Fruit fly (Drosophila melanogaster) whole organism, embryonic: ENCODE data around the gene CG7006.

Experiments used
- Antp ChIP-seq: fragments of 200-800 bp; sonication (Bioruptor generic); optimal IDR thresholded peaks from 3 replicates; lab custom pipeline; 2016; ENCODE audit warnings: missing biosample characterization, missing genetic modification characterization
- BEAF-32 ChIP-seq: fragments of 200-800 bp; sonication (Bioruptor generic); optimal IDR thresholded peaks from 3 replicates; lab custom pipeline; 2017; ENCODE audit warnings: missing biosample characterization, missing genetic modification characterization, mild to moderate bottlenecking, moderate library complexity, missing genetic modification reagents
- BtbVII ChIP-seq: fragments of 200-800 bp; sonication (Bioruptor generic); optimal IDR thresholded peaks from 3 replicates; lab custom pipeline; 2017; ENCODE audit warnings: missing biosample characterization, mild to moderate bottlenecking, missing genetic modification characterization
- CG11398 ChIP-seq: fragments of 200-800 bp; sonication (Bioruptor generic); optimal IDR thresholded peaks from 2 replicates; lab custom pipeline; 2016; ENCODE audit warnings: missing biosample characterization, missing genetic modification characterization
- CG11696 ChIP-seq: fragments of 200-800 bp; sonication (Bioruptor generic); IDR thresholded peaks from 2 replicates; pipeline ENCODE4 v1.3.6; 2022; ENCODE audit warnings: missing biosample characterization, missing genetic modification characterization
- CG12071 ChIP-seq: fragments of 200-800 bp; sonication (Bioruptor generic); optimal IDR thresholded peaks from 3 replicates; lab custom pipeline; 2018; ENCODE audit warnings: missing biosample characterization, mild to moderate bottlenecking, missing genetic modification characterization
- CG13296 ChIP-seq: fragments of 200-800 bp; sonication (Bioruptor generic); optimal IDR thresholded peaks from 3 replicates; lab custom pipeline; 2018; ENCODE audit warnings: missing biosample characterization, mild to moderate bottlenecking, missing genetic modification characterization
- CG13624 ChIP-seq: fragments of 200-800 bp; sonication (Bioruptor generic); optimal IDR thresholded peaks from 2 replicates; lab custom pipeline; 2016; ENCODE audit warnings: missing biosample characterization, missing genetic modification characterization
- CG14667 ChIP-seq: fragments of 200-800 bp; sonication (Bioruptor generic); IDR thresholded peaks from 2 replicates; pipeline ENCODE4 v1.3.6; 2022; ENCODE audit warnings: missing biosample characterization, missing genetic modification characterization
- CG15514 ChIP-seq: fragments of 200-800 bp; sonication (Bioruptor generic); optimal IDR thresholded peaks from 3 replicates; lab custom pipeline; 2017; ENCODE audit warnings: missing biosample characterization, missing genetic modification characterization, mild to moderate bottlenecking, moderate library complexity, missing genetic modification reagents
- CG2712 ChIP-seq: fragments of 200-800 bp; optimal IDR thresholded peaks from 3 replicates; lab custom pipeline; 2019; ENCODE audit warnings: missing biosample characterization, mild to moderate bottlenecking, missing genetic modification characterization, moderate library complexity
- CG31224 ChIP-seq: fragments of 200-800 bp; sonication (Bioruptor generic); IDR thresholded peaks from 2 replicates; pipeline ENCODE4 v1.3.6; 2022; ENCODE audit warnings: missing biosample characterization, missing genetic modification characterization
- CG32532 ChIP-seq: fragments of 200-800 bp; sonication (Bioruptor generic); IDR thresholded peaks from 2 replicates; pipeline ENCODE4 v1.3.6; 2022; ENCODE audit warnings: missing biosample characterization, missing genetic modification characterization
- CG4730 ChIP-seq: fragments of 200-800 bp; sonication (Bioruptor generic); IDR thresholded peaks from 2 replicates; pipeline ENCODE4 v1.3.6; 2022; ENCODE audit warnings: missing biosample characterization, missing genetic modification characterization
- CG4820 ChIP-seq: fragments of 200-800 bp; sonication (Bioruptor generic); optimal IDR thresholded peaks from 3 replicates; lab custom pipeline; 2016; ENCODE audit warnings: missing biosample characterization, missing genetic modification characterization
- CG5245 ChIP-seq: fragments of 200-800 bp; sonication (Bioruptor generic); optimal IDR thresholded peaks from 3 replicates; lab custom pipeline; 2016; ENCODE audit warnings: missing biosample characterization, missing genetic modification characterization
- CG6254 ChIP-seq: fragments of 200-800 bp; sonication (Bioruptor generic); optimal IDR thresholded peaks from 3 replicates; lab custom pipeline; 2017; ENCODE audit warnings: mild to moderate bottlenecking, missing biosample characterization, missing genetic modification reagents, missing genetic modification characterization
- CG7745 ChIP-seq: fragments of 200-800 bp; sonication (Bioruptor generic); optimal IDR thresholded peaks from 2 replicates; lab custom pipeline; 2018; ENCODE audit warnings: missing biosample characterization, mild to moderate bottlenecking, missing genetic modification characterization, moderate library complexity
- Fer1 ChIP-seq: fragments of 200-800 bp; sonication (Bioruptor generic); optimal IDR thresholded peaks from 2 replicates; lab custom pipeline; 2017; ENCODE audit warnings: missing biosample characterization, mild to moderate bottlenecking, missing genetic modification characterization
- Gug ChIP-seq: fragments of 200-800 bp; sonication (Bioruptor generic); IDR thresholded peaks from 4 replicates; pipeline ENCODE4 v1.3.6; 2022; ENCODE audit warnings: missing biosample characterization, missing genetic modification characterization
- Oaz ChIP-seq: fragments of 200-800 bp; sonication (Bioruptor generic); IDR thresholded peaks from 2 replicates; pipeline ENCODE4 v1.3.6; 2022; ENCODE audit warnings: missing biosample characterization, missing genetic modification characterization
- Poxn ChIP-seq: fragments of 200-800 bp; sonication (Bioruptor generic); IDR thresholded peaks from 2 replicates; pipeline ENCODE4 v1.3.6; 2022; ENCODE audit warnings: missing biosample characterization, missing genetic modification characterization
- Sin3A ChIP-seq: fragments of >200 bp; optimal IDR thresholded peaks from 2 replicates; lab custom pipeline; 2018
- Sox100B ChIP-seq: fragments of 200-800 bp; sonication (Bioruptor generic); optimal IDR thresholded peaks from 3 replicates; lab custom pipeline; 2018; ENCODE audit warnings: missing biosample characterization, mild to moderate bottlenecking, missing genetic modification characterization
- ac ChIP-seq: fragments of 200-800 bp; sonication (Bioruptor generic); optimal IDR thresholded peaks from 3 replicates; lab custom pipeline; 2017; ENCODE audit warnings: missing biosample characterization, mild to moderate bottlenecking, missing genetic modification characterization
- al ChIP-seq: fragments of 200-800 bp; sonication (Bioruptor generic); IDR thresholded peaks from 2 replicates; pipeline ENCODE4 v1.3.6; 2022; ENCODE audit warnings: missing biosample characterization, missing genetic modification characterization
- ase ChIP-seq: fragments of 200-800 bp; sonication (Bioruptor generic); IDR thresholded peaks from 3 replicates; pipeline ENCODE4 v1.3.6; 2022; ENCODE audit warnings: missing biosample characterization, missing genetic modification characterization
- bsh ChIP-seq, 2 experiments: fragments of 200-800 bp; sonication (Bioruptor generic); optimal IDR thresholded peaks; 2 replicates each; lab custom pipeline; 2017 to 2018; ENCODE audit warnings: mild to moderate bottlenecking in 2 of 2, missing biosample characterization in 2 of 2, missing genetic modification characterization in 2 of 2, moderate library complexity in 1 of 2
- cato ChIP-seq: fragments of 200-800 bp; sonication (Bioruptor generic); optimal IDR thresholded peaks from 2 replicates; lab custom pipeline; 2016; ENCODE audit warnings: missing biosample characterization, missing genetic modification characterization, borderline replicate concordance
- corto ChIP-seq: fragments of 200-800 bp; sonication (Bioruptor generic); optimal IDR thresholded peaks from 2 replicates; lab custom pipeline; 2016; ENCODE audit warnings: missing biosample characterization, mild to moderate bottlenecking, missing genetic modification characterization, moderate library complexity
- dm ChIP-seq: fragments of 200-800 bp; sonication (Bioruptor generic); optimal IDR thresholded peaks from 3 replicates; lab custom pipeline; 2016; ENCODE audit warnings: missing biosample characterization, missing genetic modification characterization
- fd96Cb ChIP-seq: fragments of 200-800 bp; sonication (Bioruptor generic); optimal IDR thresholded peaks from 2 replicates; lab custom pipeline; 2018; ENCODE audit warnings: missing biosample characterization, mild to moderate bottlenecking, missing genetic modification characterization, moderate library complexity
- inv ChIP-seq: fragments of 200-800 bp; sonication (Bioruptor generic); IDR thresholded peaks from 2 replicates; pipeline ENCODE4 v1.3.6; 2022; ENCODE audit warnings: missing biosample characterization, missing genetic modification characterization; ENCODE audit not compliant: partially characterized antibody
- jigr1 ChIP-seq: fragments of 200-800 bp; sonication (Bioruptor generic); IDR thresholded peaks from 3 replicates; pipeline ENCODE4 v1.3.6; 2022; ENCODE audit warnings: missing biosample characterization, missing genetic modification characterization
- jumu ChIP-seq: fragments of 200-800 bp; sonication (Bioruptor generic); optimal IDR thresholded peaks from 3 replicates; lab custom pipeline; 2016; ENCODE audit warnings: missing biosample characterization, missing genetic modification characterization
- lbe ChIP-seq: fragments of 200-800 bp; sonication (Bioruptor generic); optimal IDR thresholded peaks from 2 replicates; lab custom pipeline; 2016; ENCODE audit warnings: missing biosample characterization, mild to moderate bottlenecking, missing genetic modification characterization
- p53 ChIP-seq: fragments of 200-800 bp; sonication (Bioruptor generic); optimal IDR thresholded peaks from 2 replicates; lab custom pipeline; 2016; ENCODE audit warnings: missing biosample characterization, missing genetic modification characterization
- pan ChIP-seq, 4 experiments: fragments of >200 bp in 3 of 4; fragments of 200-800 bp in 1 of 4; sonication (Bioruptor generic) in 1 of 4; optimal IDR thresholded peaks in 3 of 4; IDR thresholded peaks in 1 of 4; 2 replicates each; pipeline versions ENCODE4 v1.3.6 to Lab custom; 2017 to 2022; ENCODE audit warnings: missing biosample characterization in 2 of 4, missing genetic modification characterization in 2 of 4, mixed read lengths in 1 of 4
- pros ChIP-seq: fragments of 200-800 bp; sonication (Bioruptor generic); optimal IDR thresholded peaks from 3 replicates; lab custom pipeline; 2019; ENCODE audit warnings: missing biosample characterization, mild to moderate bottlenecking, missing genetic modification characterization, moderate library complexity
- pzg ChIP-seq: fragments of 200-800 bp; sonication (Bioruptor generic); optimal IDR thresholded peaks from 3 replicates; lab custom pipeline; 2018; ENCODE audit warnings: missing biosample characterization, mild to moderate bottlenecking, missing genetic modification characterization, moderate library complexity
- repo ChIP-seq: fragments of 200-800 bp; sonication (Bioruptor generic); optimal IDR thresholded peaks from 2 replicates; lab custom pipeline; 2016; ENCODE audit warnings: missing biosample characterization, missing genetic modification characterization
- ro ChIP-seq: fragments of 200-800 bp; sonication (Bioruptor generic); IDR thresholded peaks from 2 replicates; pipeline ENCODE4 v1.3.6; 2022; ENCODE audit warnings: missing biosample characterization, missing genetic modification characterization
- row ChIP-seq: fragments of 200-800 bp; sonication (Bioruptor generic); IDR thresholded peaks from 3 replicates; pipeline ENCODE4 v1.3.6; 2022; ENCODE audit warnings: missing biosample characterization, missing genetic modification characterization
- sc ChIP-seq, 3 experiments: fragments of >200 bp in 2 of 3; fragments of 200-800 bp in 1 of 3; sonication (Bioruptor generic) in 1 of 3; optimal IDR thresholded peaks; 2 replicates in 2 of 3; 3 replicates in 1 of 3; lab custom pipeline; 2017; ENCODE audit warnings: mild to moderate bottlenecking in 1 of 3, missing biosample characterization in 1 of 3, missing genetic modification characterization in 1 of 3, missing genetic modification reagents in 1 of 3
- tio ChIP-seq: fragments of 200-800 bp; sonication (Bioruptor generic); optimal IDR thresholded peaks from 2 replicates; lab custom pipeline; 2017; ENCODE audit warnings: missing biosample characterization, missing genetic modification characterization, inconsistent platforms
- tll ChIP-seq, 2 experiments: fragments of 200-800 bp in 1 of 2; fragments of >200 bp in 1 of 2; sonication (Bioruptor generic) in 1 of 2; optimal IDR thresholded peaks; 2 replicates each; lab custom pipeline; 2017 to 2019; ENCODE audit warnings: missing biosample characterization in 2 of 2, missing genetic modification characterization in 2 of 2, mild to moderate bottlenecking in 1 of 2, moderate library complexity in 1 of 2
- vfl ChIP-seq: fragments of 200-800 bp; sonication (Bioruptor generic); optimal IDR thresholded peaks from 2 replicates; lab custom pipeline; 2016; ENCODE audit warnings: missing biosample characterization, missing genetic modification characterization
- vnd ChIP-seq: fragments of 200-800 bp; sonication (Bioruptor generic); IDR thresholded peaks from 3 replicates; pipeline ENCODE4 v1.3.6; 2022; ENCODE audit warnings: missing biosample characterization, missing genetic modification characterization; ENCODE audit not compliant: partially characterized antibody

Gene CG7006

DNA sequence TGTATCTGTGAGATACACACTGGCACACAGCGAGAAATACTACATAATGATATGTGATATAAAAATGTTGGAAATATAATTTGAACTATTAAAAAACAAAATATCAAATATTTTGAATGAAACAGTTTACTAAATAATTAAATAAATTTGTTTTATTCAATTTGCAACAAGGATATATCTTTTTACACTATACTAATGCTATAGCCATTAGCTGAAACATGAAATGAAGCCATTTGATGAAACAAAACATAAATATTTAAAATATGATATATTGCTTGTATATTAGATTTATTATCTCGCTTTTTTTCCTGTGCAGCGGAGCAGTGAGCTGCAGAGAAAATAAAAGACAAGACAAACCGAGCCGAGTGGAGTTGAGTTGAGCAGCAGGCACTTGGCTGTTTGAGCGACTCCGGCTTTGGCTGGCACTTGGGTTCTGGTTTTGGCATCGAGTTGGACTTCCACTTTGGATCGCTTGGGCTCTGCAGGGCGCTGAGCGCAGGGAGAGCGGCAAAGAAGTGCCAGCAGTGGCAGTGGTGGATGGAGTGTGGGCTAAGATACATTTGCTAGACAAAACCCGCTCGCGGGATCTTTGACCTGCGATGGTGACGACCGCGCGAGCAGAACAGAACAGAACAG lies 43.0 kb downstream of the CG7006 start (continued):
- TF ChIP-seq jigr1 (GFP tag; lab: Robert Waterston, UW) (0 out of 3 replicates have a peak, but pooled peaks have one; percentile 58), fd96Cb (tag; lab: Kevin White, UChicago) (peak; percentile 88), Poxn (GFP tag; lab: Robert Waterston, UW) (no peak), BtbVII (GFP tag; lab: Kevin White, UChicago) (peak; percentile 70), bsh (GFP tag; optimal IDR thresholded peaks at IDR 0.05; lab: Kevin White, UChicago) (peak; percentile 18 to 80), Oaz (no peak), Sin3A (lab: Kevin White, UChicago) (no peak), CG12071 (GFP tag; lab: Kevin White, UChicago) (no peak), inv (GFP tag; lab: Robert Waterston, UW) (no peak), Antp (GFP tag; lab: Kevin White, UChicago) (no peak), CG5245 (GFP tag; lab: Kevin White, UChicago) (no peak), CG6254 (GFP tag; lab: Kevin White, UChicago) (peak; percentile 57), vnd (no peak), jumu (GFP tag; lab: Kevin White, UChicago) (no peak), Fer1 (GFP tag; lab: Kevin White, UChicago) (no peak), CG14667 (GFP tag; lab: Robert Waterston, UW) (peak; percentile 49; the same call in 1 of the 2 replicates), CG4730 (GFP tag; lab: Robert Waterston, UW) (peak; percentile 64), lbe (GFP tag; lab: Kevin White, UChicago) (peak; percentile 46), CG7745 (tag; lab: Kevin White, UChicago) (peak; percentile 50), CG11398 (GFP tag; lab: Kevin White, UChicago) (no peak), ase (0 out of 3 replicates have a peak, but pooled peaks have one; percentile 44), BEAF-32 (no peak), pzg (GFP tag; lab: Kevin White, UChicago) (no peak), al (GFP tag; lab: Robert Waterston, UW) (peak; percentile 51; the same call in 1 of the 2 replicates), repo (GFP tag; lab: Kevin White, UChicago) (no peak), vfl (GFP tag; lab: Kevin White, UChicago) (no peak), dm (no peak), row (GFP tag; lab: Robert Waterston, UW) (peak; percentile 78), CG31224 (GFP tag; lab: Robert Waterston, UW) (peak; percentile 37; the same call in 1 of the 2 replicates), sc (optimal IDR thresholded peaks at IDR 0.05; lab: Kevin White, UChicago) (no peak), sc (GFP tag; optimal IDR thresholded peaks at IDR 0.05; lab: Kevin White, UChicago) (peak; percentile 48), CG32532 (GFP tag; lab: Robert Waterston, UW) (peak; percentile 62; the same call in 1 of the 2 replicates), pros (GFP tag; lab: Kevin White, UChicago) (peak; percentile 47), tio (no peak), CG2712 (tag; lab: Kevin White, UChicago) (peak; percentile 95), CG4820 (GFP tag; lab: Kevin White, UChicago) (peak; percentile 58), cato (peak; percentile 35), corto (GFP tag; lab: Kevin White, UChicago) (peak; percentile 37), Sox100B (GFP tag; lab: Kevin White, UChicago) (peak; percentile 93), ac (GFP tag; lab: Kevin White, UChicago) (peak; percentile 6), pan (optimal IDR thresholded peaks at IDR 0.05; lab: Kevin White, UChicago) (no peak), pan (GFP tag; optimal IDR thresholded peaks at IDR 0.05 in 1 of 2, IDR thresholded peaks at IDR 0.05 in 1 of 2) (peak in 1 of 2 experiments; percentile 69), ro (GFP tag; lab: Robert Waterston, UW) (no peak; the same call in 1 of the 2 replicates), CG11696 (GFP tag; lab: Robert Waterston, UW) (peak; percentile 57), tll (GFP tag; optimal IDR thresholded peaks at IDR 0.05; lab: Kevin White, UChicago) (peak in 1 of 2 experiments; percentile 21), CG15514 (GFP tag; lab: Kevin White, UChicago) (no peak), CG13624 (GFP tag; lab: Kevin White, UChicago) (no peak), Gug (no peak), CG13296 (GFP tag; lab: Kevin White, UChicago) (peak; percentile 79), p53 (GFP tag; lab: Kevin White, UChicago) (no peak)
